Fruit fly (Drosophila melanogaster) whole organism, embryonic: Measurements from ENCODE around the gene CG17470.

Source experiments
- Antp ChIP-seq: fragments of 200-800 bp; sonication (Bioruptor generic); optimal IDR thresholded peaks from 3 replicates; lab custom pipeline; 2016; ENCODE audit warnings: missing biosample characterization, missing genetic modification characterization
- BEAF-32 ChIP-seq: fragments of 200-800 bp; sonication (Bioruptor generic); optimal IDR thresholded peaks from 3 replicates; lab custom pipeline; 2017; ENCODE audit warnings: missing biosample characterization, missing genetic modification characterization, mild to moderate bottlenecking, moderate library complexity, missing genetic modification reagents
- CG10147 ChIP-seq: fragments of 200-800 bp; sonication (Bioruptor generic); optimal IDR thresholded peaks from 2 replicates; lab custom pipeline; 2019; ENCODE audit warnings: missing biosample characterization, mild to moderate bottlenecking, missing genetic modification characterization, moderate library complexity
- CG10274 ChIP-seq: fragments of 200-800 bp; sonication (Bioruptor generic); optimal IDR thresholded peaks from 3 replicates; lab custom pipeline; 2017; ENCODE audit warnings: missing biosample characterization, mild to moderate bottlenecking, missing genetic modification characterization
- CG11247 ChIP-seq: fragments of 200-800 bp; sonication (Bioruptor generic); IDR thresholded peaks from 2 replicates; pipeline ENCODE4 v1.3.6; 2022; ENCODE audit warnings: missing biosample characterization, missing genetic modification characterization
- CG12071 ChIP-seq: fragments of 200-800 bp; sonication (Bioruptor generic); optimal IDR thresholded peaks from 3 replicates; lab custom pipeline; 2018; ENCODE audit warnings: missing biosample characterization, mild to moderate bottlenecking, missing genetic modification characterization
- CG12744 ChIP-seq: fragments of 200-800 bp; sonication (Bioruptor generic); optimal IDR thresholded peaks from 2 replicates; lab custom pipeline; 2016; ENCODE audit warnings: missing biosample characterization, missing genetic modification characterization
- CG12769 ChIP-seq: fragments of 200-800 bp; sonication (Bioruptor generic); optimal IDR thresholded peaks from 2 replicates; lab custom pipeline; 2019; ENCODE audit warnings: missing biosample characterization, mild to moderate bottlenecking, missing genetic modification characterization, moderate library complexity
- CG15011 ChIP-seq: fragments of 200-800 bp; sonication (Bioruptor generic); optimal IDR thresholded peaks from 3 replicates; lab custom pipeline; 2018; ENCODE audit warnings: missing biosample characterization, mild to moderate bottlenecking, missing genetic modification characterization
- CG15073 ChIP-seq: fragments of 200-800 bp; sonication (Bioruptor generic); optimal IDR thresholded peaks from 2 replicates; lab custom pipeline; 2016; ENCODE audit warnings: missing biosample characterization, missing genetic modification characterization
- CG16863 ChIP-seq: fragments of 200-800 bp; sonication (Bioruptor generic); optimal IDR thresholded peaks from 3 replicates; lab custom pipeline; 2016; ENCODE audit warnings: missing biosample characterization, missing genetic modification characterization
- CG17328 ChIP-seq: fragments of 200-800 bp; sonication (Bioruptor generic); IDR thresholded peaks from 2 replicates; pipeline ENCODE4 v1.3.6; 2022; ENCODE audit warnings: missing biosample characterization, missing genetic modification characterization
- CG17612 ChIP-seq: fragments of 200-800 bp; sonication (Bioruptor generic); IDR thresholded peaks from 2 replicates; pipeline ENCODE4 v1.3.6; 2022; ENCODE audit warnings: missing biosample characterization, missing genetic modification characterization
- CG17912 ChIP-seq: fragments of 200-800 bp; sonication (Bioruptor generic); optimal IDR thresholded peaks from 2 replicates; lab custom pipeline; 2018; ENCODE audit warnings: missing biosample characterization, mild to moderate bottlenecking, missing genetic modification characterization
- CG42726 ChIP-seq: fragments of 200-800 bp; sonication (Bioruptor generic); IDR thresholded peaks from 2 replicates; pipeline ENCODE4 v1.3.6; 2022; ENCODE audit warnings: missing biosample characterization, missing genetic modification characterization; ENCODE audit not compliant: partially characterized antibody
- CG4854 ChIP-seq: fragments of 200-800 bp; sonication (Bioruptor generic); optimal IDR thresholded peaks from 2 replicates; lab custom pipeline; 2016; ENCODE audit warnings: missing biosample characterization, missing genetic modification characterization, inconsistent platforms
- CG6254 ChIP-seq: fragments of 200-800 bp; sonication (Bioruptor generic); optimal IDR thresholded peaks from 3 replicates; lab custom pipeline; 2017; ENCODE audit warnings: mild to moderate bottlenecking, missing biosample characterization, missing genetic modification reagents, missing genetic modification characterization
- CG8478 ChIP-seq: fragments of >200 bp; optimal IDR thresholded peaks from 2 replicates; lab custom pipeline; 2018
- Doc2 ChIP-seq: fragments of 200-800 bp; sonication (Bioruptor generic); IDR thresholded peaks from 2 replicates; pipeline ENCODE4 v1.3.6; 2022; ENCODE audit warnings: missing biosample characterization, missing genetic modification characterization
- Drgx ChIP-seq: fragments of 200-800 bp; sonication (Bioruptor generic); IDR thresholded peaks from 2 replicates; pipeline ENCODE4 v1.3.6; 2022; ENCODE audit warnings: missing biosample characterization, missing genetic modification characterization
- H15 ChIP-seq: fragments of 200-800 bp; sonication (Bioruptor generic); IDR thresholded peaks from 3 replicates; pipeline ENCODE4 v1.3.6; 2022; ENCODE audit warnings: missing biosample characterization, missing genetic modification characterization
- HLH3B ChIP-seq: fragments of 200-800 bp; sonication (Bioruptor generic); IDR thresholded peaks from 2 replicates; pipeline ENCODE4 v1.3.6; 2022; ENCODE audit warnings: missing biosample characterization, missing genetic modification characterization
- Hmr ChIP-seq: fragments of 200-800 bp; sonication (Bioruptor generic); optimal IDR thresholded peaks from 3 replicates; lab custom pipeline; 2017; ENCODE audit warnings: mild to moderate bottlenecking, missing biosample characterization, missing genetic modification reagents, missing genetic modification characterization
- Hr3 ChIP-seq: fragments of 200-800 bp; sonication (Bioruptor generic); optimal IDR thresholded peaks from 3 replicates; lab custom pipeline; 2016; ENCODE audit warnings: missing biosample characterization, missing genetic modification characterization
- Hsf ChIP-seq: fragments of 200-800 bp; sonication (Bioruptor generic); optimal IDR thresholded peaks from 3 replicates; lab custom pipeline; 2016; ENCODE audit warnings: missing biosample characterization, missing genetic modification characterization
- Meics ChIP-seq: fragments of 200-800 bp; sonication (Bioruptor generic); optimal IDR thresholded peaks from 2 replicates; lab custom pipeline; 2017; ENCODE audit warnings: missing biosample characterization, mild to moderate bottlenecking, missing genetic modification characterization
- NK7.1 ChIP-seq: fragments of 200-800 bp; sonication (Bioruptor generic); optimal IDR thresholded peaks from 3 replicates; lab custom pipeline; 2016; ENCODE audit warnings: missing biosample characterization, missing genetic modification characterization
- Ravus ChIP-seq: fragments of 200-800 bp; sonication (Bioruptor generic); IDR thresholded peaks from 2 replicates; pipeline ENCODE4 v1.3.6; 2022; ENCODE audit warnings: missing biosample characterization, missing genetic modification characterization
- Side ChIP-seq: fragments of 200-800 bp; sonication (Bioruptor generic); optimal IDR thresholded peaks from 2 replicates; lab custom pipeline; 2016; ENCODE audit warnings: missing biosample characterization, missing genetic modification characterization
- Sin3A ChIP-seq: fragments of >200 bp; optimal IDR thresholded peaks from 2 replicates; lab custom pipeline; 2018
- Stat92E ChIP-seq, 3 experiments: fragments of >200 bp in 2 of 3; fragments of 200-800 bp in 1 of 3; sonication (Bioruptor generic) in 1 of 3; optimal IDR thresholded peaks; 2 replicates each; lab custom pipeline; 2017 to 2019; ENCODE audit warnings: missing biosample characterization in 3 of 3, missing genetic modification characterization in 3 of 3, mild to moderate bottlenecking in 1 of 3, moderate library complexity in 1 of 3
- Usf ChIP-seq: fragments of 200-800 bp; sonication (Bioruptor generic); optimal IDR thresholded peaks from 2 replicates; lab custom pipeline; 2017; ENCODE audit warnings: missing genotype, missing biosample characterization, missing genetic modification characterization
- amos ChIP-seq: fragments of 200-800 bp; sonication (Bioruptor generic); IDR thresholded peaks from 2 replicates; pipeline ENCODE4 v1.3.6; 2022; ENCODE audit warnings: missing biosample characterization, missing genetic modification characterization; ENCODE audit not compliant: partially characterized antibody
- bcd ChIP-seq: fragments of 200-800 bp; sonication (Bioruptor generic); optimal IDR thresholded peaks from 2 replicates; lab custom pipeline; 2017; ENCODE audit warnings: missing biosample characterization, mild to moderate bottlenecking, missing genetic modification characterization
- crc ChIP-seq: fragments of 200-800 bp; sonication (Bioruptor generic); optimal IDR thresholded peaks from 2 replicates; lab custom pipeline; 2016; ENCODE audit warnings: missing biosample characterization, missing genetic modification characterization
- crp ChIP-seq, 2 experiments: fragments of 200-800 bp; sonication (Bioruptor generic); optimal IDR thresholded peaks; 2 replicates in 1 of 2; 3 replicates in 1 of 2; lab custom pipeline; 2017; ENCODE audit warnings: missing biosample characterization in 2 of 2, missing genetic modification characterization in 2 of 2, mild to moderate bottlenecking in 1 of 2, moderate library complexity in 1 of 2
- dimm ChIP-seq: fragments of 200-800 bp; sonication (Bioruptor generic); IDR thresholded peaks from 2 replicates; pipeline ENCODE4 v1.3.6; 2022; ENCODE audit warnings: missing biosample characterization, missing genetic modification characterization
- fru ChIP-seq: fragments of >200 bp; optimal IDR thresholded peaks from 2 replicates; lab custom pipeline; 2017
- gcm ChIP-seq: fragments of 200-800 bp; sonication (Bioruptor generic); optimal IDR thresholded peaks from 2 replicates; lab custom pipeline; 2019; ENCODE audit warnings: missing biosample characterization, mild to moderate bottlenecking, missing genetic modification characterization, moderate library complexity
- klu ChIP-seq: fragments of 200-800 bp; sonication (Bioruptor generic); IDR thresholded peaks from 2 replicates; pipeline ENCODE4 v1.3.6; 2022; ENCODE audit warnings: missing biosample characterization, missing genetic modification characterization
- lilli ChIP-seq: fragments of 200-800 bp; sonication (Bioruptor generic); optimal IDR thresholded peaks from 3 replicates; lab custom pipeline; 2016; ENCODE audit warnings: missing biosample characterization, missing genetic modification characterization
- mam ChIP-seq: fragments of 200-800 bp; sonication (Bioruptor generic); optimal IDR thresholded peaks from 3 replicates; lab custom pipeline; 2016; ENCODE audit warnings: missing biosample characterization, missing genetic modification characterization
- nau ChIP-seq: fragments of 200-800 bp; sonication (Bioruptor generic); optimal IDR thresholded peaks from 3 replicates; lab custom pipeline; 2017; ENCODE audit warnings: missing biosample characterization, mild to moderate bottlenecking, missing genetic modification characterization, missing genetic modification reagents
- prd ChIP-seq, 3 experiments: fragments of >200 bp in 2 of 3; fragments of 200-800 bp in 1 of 3; sonication (Bioruptor generic) in 1 of 3; optimal IDR thresholded peaks in 2 of 3; IDR thresholded peaks in 1 of 3; 2 replicates in 2 of 3; 3 replicates in 1 of 3; pipeline versions ENCODE4 v1.3.6 to Lab custom; 2017 to 2022; ENCODE audit warnings: missing biosample characterization in 1 of 3, missing genetic modification characterization in 1 of 3
- rib ChIP-seq: fragments of 200-800 bp; sonication (Bioruptor generic); IDR thresholded peaks from 2 replicates; pipeline ENCODE4 v1.3.6; 2022; ENCODE audit warnings: missing biosample characterization, missing genetic modification characterization
- run ChIP-seq: fragments of 200-800 bp; sonication (Bioruptor generic); optimal IDR thresholded peaks from 3 replicates; lab custom pipeline; 2018; ENCODE audit warnings: missing biosample characterization, mild to moderate bottlenecking, missing genetic modification characterization
- ssp ChIP-seq: fragments of 200-800 bp; sonication (Bioruptor generic); IDR thresholded peaks from 2 replicates; pipeline ENCODE4 v1.3.6; 2022; ENCODE audit warnings: missing biosample characterization, missing genetic modification characterization
- trh ChIP-seq: fragments of 200-800 bp; sonication (Bioruptor generic); optimal IDR thresholded peaks from 2 replicates; lab custom pipeline; 2016; ENCODE audit warnings: missing biosample characterization, missing genetic modification characterization
- twi ChIP-seq: fragments of 200-800 bp; optimal IDR thresholded peaks from 2 replicates; lab custom pipeline; 2019; ENCODE audit warnings: missing biosample characterization, mild to moderate bottlenecking, missing genetic modification characterization, moderate library complexity
- unc-4 ChIP-seq: fragments of 200-800 bp; sonication (Bioruptor generic); IDR thresholded peaks from 2 replicates; pipeline ENCODE4 v1.3.6; 2022; ENCODE audit warnings: missing biosample characterization, missing genetic modification characterization; ENCODE audit not compliant: partially characterized antibody
- z ChIP-seq: fragments of 200-800 bp; sonication (Bioruptor generic); IDR thresholded peaks from 3 replicates; pipeline ENCODE4 v1.3.6; 2022; ENCODE audit warnings: missing biosample characterization, missing genetic modification characterization

The CG17470 gene

dm6 chr2L:20647240-20647908, 4.3 kb upstream of the CG17470 start (continued):
- TF ChIP-seq CG10274 (GFP tag; lab: Kevin White, UChicago) (no peak), CG42726 (GFP tag; lab: Robert Waterston, UW) (no peak), crp (GFP tag; optimal IDR thresholded peaks at IDR 0.05; lab: Kevin White, UChicago) (peak in 1 of 2 experiments; percentile 73), amos (GFP tag; lab: Robert Waterston, UW) (no peak), z (GFP tag; lab: Robert Waterston, UW) (no peak), CG12071 (no peak), Ravus (no peak), CG16863 (GFP tag; lab: Kevin White, UChicago) (no peak), CG15073 (GFP tag; lab: Kevin White, UChicago) (no peak), mam (no peak), rib (GFP tag; lab: Robert Waterston, UW) (no peak), lilli (GFP tag; lab: Kevin White, UChicago) (peak; percentile 24), gcm (GFP tag; lab: Kevin White, UChicago) (no peak), twi (tag; lab: Kevin White, UChicago) (peak; percentile 1), CG8478 (lab: Kevin White, UChicago) (no peak), CG4854 (GFP tag; lab: Kevin White, UChicago) (no peak), CG11247 (GFP tag; lab: Robert Waterston, UW) (no peak), nau (no peak), CG15011 (no peak), CG17612 (GFP tag; lab: Robert Waterston, UW) (no peak), H15 (GFP tag; lab: Robert Waterston, UW) (no peak), unc-4 (GFP tag; lab: Robert Waterston, UW) (no peak), fru (lab: Kevin White, UChicago) (no peak), crc (no peak), dimm (no peak), Side (GFP tag; lab: Kevin White, UChicago) (no peak), Hsf (GFP tag; lab: Kevin White, UChicago) (no peak), ssp (GFP tag; lab: Robert Waterston, UW) (no peak), bcd (no peak), CG12744 (GFP tag; lab: Kevin White, UChicago) (no peak), Stat92E (GFP tag; optimal IDR thresholded peaks at IDR 0.05; lab: Kevin White, UChicago) (no peak), Doc2 (GFP tag; lab: Robert Waterston, UW) (no peak), Hmr (GFP tag; lab: Kevin White, UChicago) (no peak), HLH3B (GFP tag; lab: Robert Waterston, UW) (no peak), Antp (GFP tag; lab: Kevin White, UChicago) (no peak), trh (GFP tag; lab: Kevin White, UChicago) (no peak), run (tag; lab: Kevin White, UChicago) (no peak), Drgx (GFP tag; lab: Robert Waterston, UW) (no peak), CG10147 (GFP tag; lab: Kevin White, UChicago) (peak; percentile 4), CG17328 (GFP tag; lab: Robert Waterston, UW) (no peak), CG12769 (tag; lab: Kevin White, UChicago) (no peak), NK7.1 (GFP tag; lab: Kevin White, UChicago) (no peak), Usf (GFP tag; lab: Kevin White, UChicago) (no peak), CG17912 (GFP tag; lab: Kevin White, UChicago) (no peak), Meics (GFP tag; lab: Kevin White, UChicago) (peak; percentile 4), klu (GFP tag; lab: Robert Waterston, UW) (no peak), Sin3A (peak; percentile 22), CG6254 (GFP tag; lab: Kevin White, UChicago) (no peak), Hr3 (GFP tag; lab: Kevin White, UChicago) (no peak), prd (optimal IDR thresholded peaks at IDR 0.05; lab: Kevin White, UChicago) (no peak), prd (GFP tag; IDR thresholded peaks at IDR 0.05; lab: Robert Waterston, UW) (no peak), BEAF-32 (GFP tag; lab: Kevin White, UChicago) (peak; percentile 36)
